Worm (Caenorhabditis elegans) whole organism, L2 larva: ENCODE data around the gene cdr-1.

Source experiments
- ama-1 ChIP-seq: fragments of 150-350 bp; optimal IDR thresholded peaks from 2 replicates; lab custom pipeline; 2018; ENCODE audit warnings: inconsistent platforms
- egl-27 ChIP-seq: sonication (generic microtip); optimal IDR thresholded peaks from 3 replicates; lab custom pipeline; 2017; ENCODE audit warnings: missing biosample characterization, missing genetic modification reagents, missing genetic modification characterization
- lin-39 ChIP-seq: fragments of 150-350 bp; optimal IDR thresholded peaks from 2 replicates; lab custom pipeline; 2014; ENCODE audit warnings: missing biosample characterization, missing genetic modification reagents, missing genetic modification characterization
- lsy-2 ChIP-seq, 2 experiments: fragments of 150-350 bp in 1 of 2; sonication (generic microtip) in 1 of 2; optimal IDR thresholded peaks; 2 replicates each; lab custom pipeline; 2014 to 2017; ENCODE audit warnings: missing biosample characterization in 2 of 2, missing genetic modification characterization in 2 of 2
- nhr-21 ChIP-seq: fragments of 150-350 bp; optimal IDR thresholded peaks from 2 replicates; lab custom pipeline; 2014; ENCODE audit warnings: missing biosample characterization, missing genetic modification characterization
- nhr-25 ChIP-seq: fragments of 150-350 bp; sonication (generic microtip); optimal IDR thresholded peaks from 3 replicates; lab custom pipeline; 2014; ENCODE audit warnings: missing biosample characterization, missing genetic modification characterization
- unc-62 ChIP-seq: fragments of 150-350 bp; optimal IDR thresholded peaks from 2 replicates; lab custom pipeline; 2014; ENCODE audit warnings: missing biosample characterization, missing genetic modification reagents, missing genetic modification characterization

- TF ChIP-seq egl-27 (tag; lab: Kevin White, UChicago) = no peak
- TF ChIP-seq nhr-25 = no peak
- TF ChIP-seq lsy-2 (tag; optimal IDR thresholded peaks at IDR 0.05; lab: Kevin White, UChicago) = no peak
- no peak for TF ChIP-seq lin-39
- TF ChIP-seq nhr-21 (tag; lab: Kevin White, UChicago) = no peak
- no peak for TF ChIP-seq ama-1 (lab: Kevin White, UChicago)
- no peak for TF ChIP-seq unc-62 (GFP tag; lab: Kevin White, UChicago)
Measured at ce11 chrV:15915307-15915706, 5.8 kb upstream of the cdr-1 start.
